Worm (Caenorhabditis elegans): ENCODE data around the gene F02C9.1.

The F02C9.1 gene

DNA sequence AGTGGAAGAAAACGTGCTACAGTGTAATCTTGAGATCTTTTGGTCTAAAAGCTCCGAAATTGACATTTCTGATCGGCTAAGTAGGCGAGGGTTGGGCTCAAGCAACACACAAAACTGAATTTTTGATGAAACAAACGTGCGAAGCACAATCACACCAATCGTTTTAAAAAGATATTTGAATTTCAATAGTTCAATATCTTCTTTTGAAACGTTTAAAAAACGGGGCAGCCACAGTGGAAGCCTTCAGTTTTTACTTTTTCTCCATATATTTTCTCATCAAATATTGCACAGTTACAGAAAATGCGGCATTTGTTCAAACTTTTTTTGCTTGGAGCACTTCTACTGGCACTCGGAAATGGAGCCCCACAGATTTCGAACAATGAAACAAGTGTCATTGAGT, 27.8 kb downstream of the F02C9.1 start, which contains the start of gene C36C5.4:
Gene C36C5.4, plus strand, starts transcription at position 301 of the 400 bp plus-strand sequence.
- TF ChIP-seq gmeb-2 (tag; optimal IDR thresholded peaks at IDR 0.05) (no peak), elt-2 (tag; optimal IDR thresholded peaks at IDR 0.05) (no peak), ceh-30 (tag; optimal IDR thresholded peaks at IDR 0.05) (no peak), pros-1 (tag; optimal IDR thresholded peaks at IDR 0.05) (no peak), ceh-24 (tag; optimal IDR thresholded peaks at IDR 0.05) (no peak), npax-4 (tag; optimal IDR thresholded peaks at IDR 0.05) (no peak), zip-5 (tag; optimal IDR thresholded peaks at IDR 0.05) (no peak), sdc-2 (tag; optimal IDR thresholded peaks at IDR 0.05) (no peak), odd-2 (tag; optimal IDR thresholded peaks at IDR 0.05) (no peak), lim-6 (tag; optimal IDR thresholded peaks at IDR 0.05) (no peak)

DNA sequence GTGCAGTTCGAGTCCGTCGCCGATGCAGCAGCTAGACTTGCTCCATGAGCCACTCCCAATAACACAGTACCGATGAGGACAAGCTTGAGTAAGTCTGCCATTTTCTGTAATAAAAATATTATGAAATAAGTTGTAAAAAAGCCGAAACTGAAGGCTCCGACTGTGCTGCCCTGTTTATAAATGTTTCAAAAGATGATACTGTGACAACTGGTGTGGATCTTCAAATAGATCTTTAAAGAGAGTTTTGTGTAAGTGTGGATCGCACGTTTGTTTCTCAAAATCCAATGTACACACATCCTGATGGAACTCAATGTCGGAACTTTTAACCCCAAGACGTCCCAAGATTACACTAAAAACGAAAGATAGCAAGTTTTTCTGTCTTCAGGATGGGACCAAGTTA, 30.1 kb downstream of the F02C9.1 start, which contains the start of gene C36C5.15:
Gene C36C5.15, minus strand, starts transcription at position 101 of the 400 bp plus-strand sequence.
- TF ChIP-seq rnt-1 (tag; optimal IDR thresholded peaks at IDR 0.05) (no peak), ceh-30 (tag; optimal IDR thresholded peaks at IDR 0.05) (no peak)

DNA sequence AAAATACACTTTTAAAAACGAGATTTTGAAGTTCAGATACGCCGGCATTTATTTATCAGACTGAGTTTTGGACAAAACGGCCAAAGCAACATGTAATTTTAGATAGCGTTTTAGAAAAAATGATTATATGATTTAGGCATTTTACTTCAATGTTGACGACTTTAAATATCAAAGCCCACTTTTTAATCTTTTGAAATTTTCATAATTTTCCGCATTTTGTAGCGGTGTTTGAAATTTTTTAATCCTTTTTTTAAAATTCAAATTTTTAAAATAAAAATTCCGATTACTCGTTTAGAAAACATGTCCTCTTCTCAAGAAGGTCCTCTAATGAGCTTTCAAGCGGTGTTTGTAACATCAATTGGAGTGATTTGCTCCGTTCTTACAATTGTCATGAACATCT, 31.3 kb downstream of the F02C9.1 start, which contains the start of gene srbc-6:
Gene srbc-6, plus strand, starts transcription at position 301 of the 400 bp plus-strand sequence.
- no peak for TF ChIP-seq ceh-31 (tag; optimal IDR thresholded peaks at IDR 0.05)
- no peak for TF ChIP-seq nfya-1 (tag; optimal IDR thresholded peaks at IDR 0.05)
- TF ChIP-seq gmeb-2 (tag; optimal IDR thresholded peaks at IDR 0.05): no peak
- no peak for TF ChIP-seq ztf-16 (tag; optimal IDR thresholded peaks at IDR 0.05)
- TF ChIP-seq pros-1 (tag; optimal IDR thresholded peaks at IDR 0.05): no peak
- TF ChIP-seq mec-3 (tag; optimal IDR thresholded peaks at IDR 0.05; ENCODE audit: borderline replicate concordance): no peak
- TF ChIP-seq tbx-7 (tag; optimal IDR thresholded peaks at IDR 0.05): no peak
- no peak for TF ChIP-seq odd-2 (tag; optimal IDR thresholded peaks at IDR 0.05)
- no peak for TF ChIP-seq lim-6 (tag; optimal IDR thresholded peaks at IDR 0.05)
- no peak for TF ChIP-seq madf-2 (tag; optimal IDR thresholded peaks at IDR 0.05)
- no peak for TF ChIP-seq elt-4 (tag; optimal IDR thresholded peaks at IDR 0.05)
- TF ChIP-seq F13H6.1 (tag; optimal IDR thresholded peaks at IDR 0.05): no peak
- TF ChIP-seq fkh-10 (GFP tag; optimal IDR thresholded peaks at IDR 0.05): no peak
- no peak for TF ChIP-seq ceh-6 (GFP tag; optimal IDR thresholded peaks at IDR 0.05)
- no peak for TF ChIP-seq pat-9 (tag; optimal IDR thresholded peaks at IDR 0.05)
- no peak for TF ChIP-seq lin-11 (tag; optimal IDR thresholded peaks at IDR 0.05)
- no peak for TF ChIP-seq ceh-9 (tag; optimal IDR thresholded peaks at IDR 0.05)
- TF ChIP-seq unc-42 (tag; optimal IDR thresholded peaks at IDR 0.05): no peak

DNA sequence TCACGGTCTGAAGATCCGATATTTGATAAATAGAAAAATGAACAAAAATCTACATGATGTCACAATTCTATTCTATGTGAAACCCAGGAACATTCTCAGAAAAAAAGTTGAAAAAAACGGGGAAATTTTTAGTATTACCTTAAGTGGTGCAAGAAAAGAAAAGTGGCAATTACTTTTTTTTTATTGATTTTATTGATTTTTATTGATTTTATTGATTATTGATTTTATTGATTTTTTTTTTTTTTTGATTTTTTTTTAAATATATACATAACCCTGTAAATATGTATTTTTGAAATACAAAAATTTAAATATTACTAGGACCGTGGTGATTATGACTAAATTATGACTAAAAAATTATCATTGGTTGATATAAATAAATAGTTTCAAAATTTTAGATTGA, 33.1 kb downstream of the F02C9.1 start:
- TF ChIP-seq hlh-8 (tag; optimal IDR thresholded peaks at IDR 0.05): no peak
- no peak for TF ChIP-seq ttx-3 (tag; optimal IDR thresholded peaks at IDR 0.05)
- no peak for TF ChIP-seq fkh-10 (GFP tag; optimal IDR thresholded peaks at IDR 0.05)
- TF ChIP-seq ceh-14 (tag; optimal IDR thresholded peaks at IDR 0.05): no peak
- no peak for TF ChIP-seq ztf-16 (tag; optimal IDR thresholded peaks at IDR 0.05)
- TF ChIP-seq C38D4.7 (GFP tag; optimal IDR thresholded peaks at IDR 0.05): no peak
- TF ChIP-seq ceh-2 (tag; optimal IDR thresholded peaks at IDR 0.05): no peak
- TF ChIP-seq odd-2 (tag; optimal IDR thresholded peaks at IDR 0.05): no peak
- no peak for TF ChIP-seq pha-2 (tag; optimal IDR thresholded peaks at IDR 0.05)
- no peak for TF ChIP-seq fkh-6 (tag; optimal IDR thresholded peaks at IDR 0.05)
- TF ChIP-seq Y22D7AL.16 (tag; optimal IDR thresholded peaks at IDR 0.05): no peak
- no peak for TF ChIP-seq ets-4 (tag; optimal IDR thresholded peaks at IDR 0.05)
- no peak for TF ChIP-seq ceh-22 (tag; optimal IDR thresholded peaks at IDR 0.05)
- TF ChIP-seq pha-4 (tag; optimal IDR thresholded peaks at IDR 0.05): no peak

DNA sequence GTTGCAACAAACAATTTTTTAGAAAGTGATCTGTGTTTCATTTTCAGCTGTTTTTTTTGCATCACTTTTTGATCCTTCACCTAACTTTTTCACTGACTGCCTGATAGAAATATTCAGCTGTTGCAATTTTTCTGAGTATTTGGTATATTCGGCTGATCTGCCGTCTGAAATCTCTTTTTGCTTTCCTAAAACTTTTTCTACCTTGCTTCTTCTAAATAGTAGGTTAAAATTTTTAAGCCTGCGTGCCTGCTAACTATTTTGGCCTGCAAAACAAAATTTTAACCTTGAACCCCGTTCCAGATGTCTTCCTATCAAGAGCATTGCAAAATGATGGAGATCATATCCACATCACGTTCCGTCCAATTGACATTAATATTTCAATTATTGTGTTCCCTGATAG, 37.7 kb downstream of the F02C9.1 start, which contains the start of gene srab-8:
Gene srab-8, plus strand, starts transcription at position 301 of the 400 bp plus-strand sequence.
- TF ChIP-seq sox-4 (tag; optimal IDR thresholded peaks at IDR 0.05) (no peak), sdc-2 (tag; optimal IDR thresholded peaks at IDR 0.05) (no peak), dmd-4 (tag; optimal IDR thresholded peaks at IDR 0.05; ENCODE audit: borderline replicate concordance) (no peak), nfya-1 (tag; optimal IDR thresholded peaks at IDR 0.05) (no peak), tbx-2 (tag; optimal IDR thresholded peaks at IDR 0.05) (no peak), pag-3 (tag; optimal IDR thresholded peaks at IDR 0.05; ENCODE audit: borderline replicate concordance) (no peak), tbx-7 (tag; optimal IDR thresholded peaks at IDR 0.05) (no peak), C08G9.2 (tag; optimal IDR thresholded peaks at IDR 0.05) (no peak), pha-2 (tag; optimal IDR thresholded peaks at IDR 0.05) (no peak), pat-9 (tag; optimal IDR thresholded peaks at IDR 0.05) (no peak)
